Fruit fly (Drosophila melanogaster) whole organism, embryonic: ENCODE measurements around the gene Bem46.

Source experiments
- ATbp ChIP-seq: fragments of 200-800 bp; sonication (Bioruptor generic); optimal IDR thresholded peaks from 2 replicates; lab custom pipeline; 2017; ENCODE audit warnings: missing biosample characterization, mild to moderate bottlenecking, missing genetic modification characterization, missing genetic modification reagents
- B-H2 ChIP-seq: fragments of 200-800 bp; sonication (Bioruptor generic); optimal IDR thresholded peaks from 2 replicates; lab custom pipeline; 2018; ENCODE audit warnings: missing biosample characterization, mild to moderate bottlenecking, missing genetic modification characterization
- CG10959 ChIP-seq: fragments of 200-800 bp; sonication (Bioruptor generic); IDR thresholded peaks from 2 replicates; pipeline ENCODE4 v1.3.6; 2022; ENCODE audit warnings: missing biosample characterization, missing genetic modification characterization
- CG11456 ChIP-seq: fragments of 200-800 bp; sonication (Bioruptor generic); IDR thresholded peaks from 3 replicates; pipeline ENCODE4 v1.3.6; 2022; ENCODE audit warnings: missing biosample characterization, missing genetic modification characterization
- CG12104 ChIP-seq: fragments of 200-800 bp; sonication (Bioruptor generic); optimal IDR thresholded peaks from 3 replicates; lab custom pipeline; 2016; ENCODE audit warnings: missing biosample characterization, missing genetic modification characterization
- CG13624 ChIP-seq: fragments of 200-800 bp; sonication (Bioruptor generic); optimal IDR thresholded peaks from 2 replicates; lab custom pipeline; 2016; ENCODE audit warnings: missing biosample characterization, missing genetic modification characterization
- CG13775 ChIP-seq: fragments of 200-800 bp; sonication (Bioruptor generic); optimal IDR thresholded peaks from 3 replicates; lab custom pipeline; 2017; ENCODE audit warnings: missing biosample characterization, mild to moderate bottlenecking, missing genetic modification characterization
- CG14014 ChIP-seq: fragments of 200-800 bp; sonication (Bioruptor generic); IDR thresholded peaks from 2 replicates; pipeline ENCODE4 v1.3.6; 2022; ENCODE audit warnings: missing biosample characterization, missing genetic modification characterization
- CG14860 ChIP-seq: fragments of 200-800 bp; sonication (Bioruptor generic); IDR thresholded peaks from 3 replicates; pipeline ENCODE4 v1.3.6; 2022; ENCODE audit warnings: missing biosample characterization, missing genetic modification characterization; ENCODE audit not compliant: partially characterized antibody
- CG1602 ChIP-seq: fragments of 200-800 bp; sonication (Bioruptor generic); optimal IDR thresholded peaks from 3 replicates; lab custom pipeline; 2016; ENCODE audit warnings: missing biosample characterization, missing genetic modification characterization
- CG17186 ChIP-seq: fragments of 200-800 bp; sonication (Bioruptor generic); optimal IDR thresholded peaks from 3 replicates; lab custom pipeline; 2017; ENCODE audit warnings: missing biosample characterization, missing genetic modification reagents, missing genetic modification characterization
- CG1832 ChIP-seq: fragments of 200-800 bp; sonication (Bioruptor generic); optimal IDR thresholded peaks from 2 replicates; lab custom pipeline; 2017; ENCODE audit warnings: missing biosample characterization, mild to moderate bottlenecking, missing genetic modification characterization, inconsistent platforms
- CG18619 ChIP-seq: fragments of 200-800 bp; sonication (Bioruptor generic); optimal IDR thresholded peaks from 3 replicates; lab custom pipeline; 2017; ENCODE audit warnings: missing biosample characterization, mild to moderate bottlenecking, missing genetic modification characterization
- CG4404 ChIP-seq: fragments of 200-800 bp; sonication (Bioruptor generic); IDR thresholded peaks from 2 replicates; pipeline ENCODE4 v1.3.6; 2022; ENCODE audit warnings: missing biosample characterization, missing genetic modification characterization
- CG4730 ChIP-seq: fragments of 200-800 bp; sonication (Bioruptor generic); IDR thresholded peaks from 2 replicates; pipeline ENCODE4 v1.3.6; 2022; ENCODE audit warnings: missing biosample characterization, missing genetic modification characterization
- CG5245 ChIP-seq: fragments of 200-800 bp; sonication (Bioruptor generic); optimal IDR thresholded peaks from 3 replicates; lab custom pipeline; 2016; ENCODE audit warnings: missing biosample characterization, missing genetic modification characterization
- CG6175 ChIP-seq: fragments of 200-800 bp; sonication (Bioruptor generic); IDR thresholded peaks from 3 replicates; pipeline ENCODE4 v1.3.6; 2022; ENCODE audit warnings: missing biosample characterization, missing genetic modification characterization
- CG7839 ChIP-seq: fragments of 200-800 bp; sonication (Bioruptor generic); optimal IDR thresholded peaks from 3 replicates; lab custom pipeline; 2018; ENCODE audit warnings: missing biosample characterization, mild to moderate bottlenecking, missing genetic modification characterization, moderate library complexity
- CG9437 ChIP-seq: fragments of 200-800 bp; sonication (Bioruptor generic); optimal IDR thresholded peaks from 2 replicates; lab custom pipeline; 2018; ENCODE audit warnings: missing biosample characterization, mild to moderate bottlenecking, missing genetic modification characterization
- CTCF ChIP-seq: fragments of 200-800 bp; sonication (Bioruptor generic); optimal IDR thresholded peaks from 2 replicates; lab custom pipeline; 2017; ENCODE audit warnings: missing biosample characterization, mild to moderate bottlenecking, missing genetic modification characterization, moderate library complexity
- E2f2 ChIP-seq: fragments of 200-800 bp; sonication (Bioruptor generic); IDR thresholded peaks from 2 replicates; pipeline ENCODE4 v1.3.6; 2022; ENCODE audit warnings: missing biosample characterization, missing genetic modification characterization
- Ets97D ChIP-seq: fragments of 200-800 bp; sonication (Bioruptor generic); optimal IDR thresholded peaks from 3 replicates; lab custom pipeline; 2016; ENCODE audit warnings: missing biosample characterization, missing genetic modification characterization
- H15 ChIP-seq: fragments of 200-800 bp; sonication (Bioruptor generic); IDR thresholded peaks from 3 replicates; pipeline ENCODE4 v1.3.6; 2022; ENCODE audit warnings: missing biosample characterization, missing genetic modification characterization
- HLH3B ChIP-seq: fragments of 200-800 bp; sonication (Bioruptor generic); IDR thresholded peaks from 2 replicates; pipeline ENCODE4 v1.3.6; 2022; ENCODE audit warnings: missing biosample characterization, missing genetic modification characterization
- MTF-1 ChIP-seq: fragments of 200-800 bp; sonication (Bioruptor generic); optimal IDR thresholded peaks from 2 replicates; lab custom pipeline; 2018; ENCODE audit warnings: missing biosample characterization, mild to moderate bottlenecking, missing genetic modification characterization, borderline replicate concordance
- Neu2 ChIP-seq: fragments of 200-800 bp; sonication (Bioruptor generic); optimal IDR thresholded peaks from 3 replicates; lab custom pipeline; 2016; ENCODE audit warnings: missing biosample characterization, missing genetic modification characterization, borderline replicate concordance
- Rfx ChIP-seq: fragments of 200-800 bp; sonication (Bioruptor generic); IDR thresholded peaks from 2 replicates; pipeline ENCODE4 v1.3.6; 2022; ENCODE audit warnings: missing biosample characterization, missing genetic modification characterization
- Vsx1 ChIP-seq: fragments of 200-800 bp; sonication (Bioruptor generic); optimal IDR thresholded peaks from 2 replicates; lab custom pipeline; 2017; ENCODE audit warnings: missing biosample characterization, mild to moderate bottlenecking, missing genetic modification characterization, missing genetic modification reagents
- ab ChIP-seq: fragments of 200-800 bp; sonication (Bioruptor generic); optimal IDR thresholded peaks from 2 replicates; lab custom pipeline; 2016; ENCODE audit warnings: missing biosample characterization, missing genetic modification characterization
- ap ChIP-seq: fragments of 200-800 bp; sonication (Bioruptor generic); IDR thresholded peaks from 2 replicates; pipeline ENCODE4 v1.3.6; 2022; ENCODE audit warnings: missing biosample characterization, missing genetic modification characterization
- ara ChIP-seq: fragments of 200-800 bp; sonication (Bioruptor generic); IDR thresholded peaks from 2 replicates; pipeline ENCODE4 v1.3.6; 2022; ENCODE audit warnings: missing biosample characterization, missing genetic modification characterization
- ase ChIP-seq: fragments of 200-800 bp; sonication (Bioruptor generic); IDR thresholded peaks from 3 replicates; pipeline ENCODE4 v1.3.6; 2022; ENCODE audit warnings: missing biosample characterization, missing genetic modification characterization
- bcd ChIP-seq: fragments of 200-800 bp; sonication (Bioruptor generic); optimal IDR thresholded peaks from 2 replicates; lab custom pipeline; 2017; ENCODE audit warnings: missing biosample characterization, mild to moderate bottlenecking, missing genetic modification characterization
- bowl ChIP-seq: fragments of 200-800 bp; sonication (Bioruptor generic); IDR thresholded peaks from 2 replicates; pipeline ENCODE4 v1.3.6; 2022; ENCODE audit warnings: missing biosample characterization, missing genetic modification characterization
- crol ChIP-seq: fragments of 200-800 bp; sonication (Bioruptor generic); IDR thresholded peaks from 2 replicates; pipeline ENCODE4 v1.3.6; 2022; ENCODE audit warnings: missing biosample characterization, missing genetic modification characterization
- disco-r ChIP-seq: fragments of 200-800 bp; sonication (Bioruptor generic); optimal IDR thresholded peaks from 2 replicates; lab custom pipeline; 2016; ENCODE audit warnings: missing biosample characterization, missing genetic modification characterization
- eve ChIP-seq, 2 experiments: fragments of >200 bp; optimal IDR thresholded peaks; 2 replicates each; lab custom pipeline; 2017; ENCODE audit warnings: missing biosample characterization in 2 of 2, missing genetic modification characterization in 2 of 2
- ewg ChIP-seq: fragments of 200-800 bp; sonication (Bioruptor generic); optimal IDR thresholded peaks from 3 replicates; lab custom pipeline; 2017; ENCODE audit warnings: mild to moderate bottlenecking, missing biosample characterization, missing genetic modification reagents, missing genetic modification characterization
- gsb ChIP-seq: fragments of 200-800 bp; sonication (Bioruptor generic); IDR thresholded peaks from 2 replicates; pipeline ENCODE4 v1.3.6; 2022; ENCODE audit warnings: missing biosample characterization, missing genetic modification characterization
- ham ChIP-seq: fragments of 200-800 bp; sonication (Bioruptor generic); IDR thresholded peaks from 2 replicates; pipeline ENCODE4 v1.3.6; 2022; ENCODE audit warnings: missing biosample characterization, missing genetic modification characterization
- her ChIP-seq: fragments of 200-800 bp; sonication (Bioruptor generic); optimal IDR thresholded peaks from 2 replicates; lab custom pipeline; 2016; ENCODE audit warnings: missing biosample characterization, missing genetic modification characterization
- lbe ChIP-seq: fragments of 200-800 bp; sonication (Bioruptor generic); optimal IDR thresholded peaks from 2 replicates; lab custom pipeline; 2016; ENCODE audit warnings: missing biosample characterization, mild to moderate bottlenecking, missing genetic modification characterization
- lola ChIP-seq, 3 experiments: fragments of >200 bp in 2 of 3; fragments of 200-800 bp in 1 of 3; sonication (Bioruptor generic) in 1 of 3; optimal IDR thresholded peaks; 2 replicates each; lab custom pipeline; 2017 to 2019; ENCODE audit warnings: missing biosample characterization in 3 of 3, missing genetic modification characterization in 3 of 3, mild to moderate bottlenecking in 1 of 3, moderate library complexity in 1 of 3
- nom ChIP-seq: fragments of 200-800 bp; sonication (Bioruptor generic); optimal IDR thresholded peaks from 2 replicates; lab custom pipeline; 2017; ENCODE audit warnings: missing biosample characterization, missing genetic modification characterization, mild to moderate bottlenecking, moderate library complexity, missing genetic modification reagents
- ro ChIP-seq: fragments of 200-800 bp; sonication (Bioruptor generic); IDR thresholded peaks from 2 replicates; pipeline ENCODE4 v1.3.6; 2022; ENCODE audit warnings: missing biosample characterization, missing genetic modification characterization
- row ChIP-seq: fragments of 200-800 bp; sonication (Bioruptor generic); IDR thresholded peaks from 3 replicates; pipeline ENCODE4 v1.3.6; 2022; ENCODE audit warnings: missing biosample characterization, missing genetic modification characterization
- seq ChIP-seq: fragments of 200-800 bp; sonication (Bioruptor generic); IDR thresholded peaks from 2 replicates; pipeline ENCODE4 v1.3.6; 2022; ENCODE audit warnings: missing biosample characterization, missing genetic modification characterization
- tap ChIP-seq: fragments of 200-800 bp; optimal IDR thresholded peaks from 3 replicates; lab custom pipeline; 2019; ENCODE audit warnings: missing biosample characterization, mild to moderate bottlenecking, missing genetic modification characterization, moderate library complexity
- tna ChIP-seq: fragments of 200-800 bp; sonication (Bioruptor generic); IDR thresholded peaks from 2 replicates; pipeline ENCODE4 v1.3.6; 2022; ENCODE audit warnings: missing biosample characterization, missing genetic modification characterization; ENCODE audit not compliant: partially characterized antibody
- unc-4 ChIP-seq: fragments of 200-800 bp; sonication (Bioruptor generic); IDR thresholded peaks from 2 replicates; pipeline ENCODE4 v1.3.6; 2022; ENCODE audit warnings: missing biosample characterization, missing genetic modification characterization; ENCODE audit not compliant: partially characterized antibody
- z ChIP-seq: fragments of 200-800 bp; sonication (Bioruptor generic); IDR thresholded peaks from 3 replicates; pipeline ENCODE4 v1.3.6; 2022; ENCODE audit warnings: missing biosample characterization, missing genetic modification characterization
- zen ChIP-seq: fragments of 200-800 bp; sonication (Bioruptor generic); optimal IDR thresholded peaks from 3 replicates; lab custom pipeline; 2018; ENCODE audit warnings: missing biosample characterization, mild to moderate bottlenecking, missing genetic modification characterization, moderate library complexity

The Bem46 gene

dm6 chr2L:3037153-3037579, 49.2 kb downstream of the Bem46 start, which contains the start of the genes CG17260 and SerRS (continued):
- TF ChIP-seq row (GFP tag; lab: Robert Waterston, UW) = peak; percentile 98
- peak; percentile 80 for TF ChIP-seq ewg
- TF ChIP-seq disco-r (GFP tag; lab: Kevin White, UChicago) = peak; percentile 85
- peak; percentile 81 for TF ChIP-seq CG5245 (GFP tag; lab: Kevin White, UChicago)
- TF ChIP-seq her (GFP tag; lab: Kevin White, UChicago) = peak; percentile 70
- peak; percentile 74 for TF ChIP-seq CG17186 (GFP tag; lab: Kevin White, UChicago)
- TF ChIP-seq CG4730 = peak; percentile 91
- peak; percentile 89 for TF ChIP-seq CG12104 (GFP tag; lab: Kevin White, UChicago)
- TF ChIP-seq B-H2 = peak; percentile 85
- TF ChIP-seq E2f2 = peak; percentile 71
- TF ChIP-seq unc-4 (GFP tag; lab: Robert Waterston, UW) = peak; percentile 56
- no peak; the same call in 1 of the 2 replicates for TF ChIP-seq crol
- no peak for TF ChIP-seq CG1832
- peak; percentile 89 for TF ChIP-seq CG18619 (GFP tag; lab: Kevin White, UChicago)
- peak; percentile 82 for TF ChIP-seq CG6175 (GFP tag; lab: Robert Waterston, UW)
- no peak for TF ChIP-seq CG14860 (GFP tag; lab: Robert Waterston, UW)
- TF ChIP-seq bowl = peak; percentile 26; the same call in 1 of the 2 replicates
- TF ChIP-seq z (GFP tag; lab: Robert Waterston, UW) = no peak
- peak; percentile 37 for TF ChIP-seq CTCF (GFP tag; lab: Kevin White, UChicago)
- peak; percentile 34 for TF ChIP-seq MTF-1
- peak; percentile 92 for TF ChIP-seq ase (GFP tag; lab: Robert Waterston, UW)
- TF ChIP-seq ham = peak; percentile 77
- peak; percentile 94 for TF ChIP-seq Rfx
- peak; percentile 87 for TF ChIP-seq CG9437 (GFP tag; lab: Kevin White, UChicago)
- TF ChIP-seq CG14014 (GFP tag; lab: Robert Waterston, UW) = peak; percentile 91
- TF ChIP-seq CG1602 (GFP tag; lab: Kevin White, UChicago) = peak; percentile 96
- peak; percentile 73 for TF ChIP-seq gsb (GFP tag; lab: Robert Waterston, UW)
- peak; percentile 81; the same call in 1 of the 2 replicates for TF ChIP-seq seq (GFP tag; lab: Robert Waterston, UW)
- peak; percentile 7 for TF ChIP-seq ab (GFP tag; lab: Kevin White, UChicago)
- no peak for TF ChIP-seq Vsx1 (GFP tag; lab: Kevin White, UChicago)
- TF ChIP-seq CG4404 = peak; percentile 94
- no peak for TF ChIP-seq eve (GFP tag; optimal IDR thresholded peaks at IDR 0.05; lab: Kevin White, UChicago)
- TF ChIP-seq ara (GFP tag; lab: Robert Waterston, UW) = peak; percentile 86
- TF ChIP-seq CG13624 (GFP tag; lab: Kevin White, UChicago) = peak; percentile 95
- peak in 1 of 3 experiments; percentile 87 for TF ChIP-seq lola (GFP tag; optimal IDR thresholded peaks at IDR 0.05; lab: Kevin White, UChicago)
- peak; percentile 67 for TF ChIP-seq nom
- peak; percentile 89 for TF ChIP-seq zen (tag; lab: Kevin White, UChicago)
- TF ChIP-seq ap = peak; percentile 82
- peak; percentile 90 for TF ChIP-seq bcd (GFP tag; lab: Kevin White, UChicago)
- peak; percentile 93 for TF ChIP-seq CG13775 (GFP tag; lab: Kevin White, UChicago)
- TF ChIP-seq CG7839 (tag; lab: Kevin White, UChicago) = peak; percentile 94
- peak; percentile 93 for TF ChIP-seq lbe
- no peak for TF ChIP-seq tna (GFP tag; lab: Robert Waterston, UW)
- peak; percentile 89 for TF ChIP-seq CG11456 (GFP tag; lab: Robert Waterston, UW)
- TF ChIP-seq CG10959 (GFP tag; lab: Robert Waterston, UW) = peak; percentile 43
- TF ChIP-seq ATbp (GFP tag; lab: Kevin White, UChicago) = peak; percentile 78
- peak; percentile 80 for TF ChIP-seq Ets97D (GFP tag; lab: Kevin White, UChicago)
- peak; percentile 85; the same call in 1 of the 2 replicates for TF ChIP-seq HLH3B (GFP tag; lab: Robert Waterston, UW)
- peak; percentile 77 for TF ChIP-seq ro (GFP tag; lab: Robert Waterston, UW)
- TF ChIP-seq tap (tag; lab: Kevin White, UChicago) = no peak
- peak; percentile 25 for TF ChIP-seq Neu2
- peak; percentile 86 for TF ChIP-seq H15 (GFP tag; lab: Robert Waterston, UW)
